Worm (Caenorhabditis elegans): ENCODE measurements around the gene pal-1.

The pal-1 gene

ce11 chrIII:4842173-4842572 is 32.8 kb upstream of the pal-1 start, which contains the start of gene clec-156:
TSS of gene clec-156 (minus strand) at chrIII:4842273.
- no peak for TF ChIP-seq klf-2 (GFP tag; conservative IDR thresholded peaks at IDR 0.05)
- TF ChIP-seq ztf-29 (GFP tag; IDR thresholded peaks at IDR 0.05) = no peak
- TF ChIP-seq cog-1 (tag; optimal IDR thresholded peaks at IDR 0.05) = no peak
- no peak for TF ChIP-seq ref-1 (GFP tag; conservative IDR thresholded peaks at IDR 0.05)

- TF ChIP-seq med-1 (GFP tag; optimal IDR thresholded peaks at IDR 0.05; ENCODE audit: insufficient read depth) (no peak), ztf-23 (GFP tag; IDR thresholded peaks at IDR 0.05) (no peak), klf-2 (GFP tag; conservative IDR thresholded peaks at IDR 0.05) (no peak), ztf-29 (GFP tag; IDR thresholded peaks at IDR 0.05) (no peak), tab-1 (GFP tag; IDR thresholded peaks at IDR 0.05) (no peak), ref-1 (GFP tag; conservative IDR thresholded peaks at IDR 0.05) (no peak), cog-1 (tag; optimal IDR thresholded peaks at IDR 0.05) (no peak), T22C8.4 (GFP tag; IDR thresholded peaks at IDR 0.05) (no peak), flt-1 (GFP tag; IDR thresholded peaks at IDR 0.05) (no peak)
Observed at ce11 chrIII:4837429-4837828, 28.1 kb upstream of the pal-1 start, which contains the start of the genes acbp-7 and F26A1.19. TSS of gene acbp-7 (plus strand) at chrIII:4837729. TSS of gene F26A1.19 (plus strand) at chrIII:4837731.

DNA sequence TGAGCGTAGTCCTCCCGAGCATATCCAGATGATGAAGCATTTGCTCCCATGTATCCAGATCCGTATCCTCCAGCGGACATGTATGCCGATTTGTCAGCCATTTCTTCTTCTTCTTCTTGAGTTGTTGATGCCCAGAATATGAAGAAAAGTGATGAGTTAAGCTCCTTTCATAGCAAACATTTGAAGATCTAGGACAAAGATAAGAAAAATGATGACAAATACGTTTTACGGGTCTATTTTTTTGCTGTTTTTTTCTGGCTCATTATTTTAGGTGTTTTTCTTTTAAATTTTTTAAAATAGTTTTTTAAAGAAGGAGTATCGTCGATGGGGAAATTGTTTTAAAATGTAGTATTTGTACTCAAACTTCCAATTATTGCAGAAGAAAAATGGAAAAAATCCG is 20.8 kb upstream of the pal-1 start, which contains the start of gene nspd-9:
Gene nspd-9, minus strand, starts transcription at position 101 of the 400 bp plus-strand sequence.
- TF ChIP-seq T22C8.4 (GFP tag; IDR thresholded peaks at IDR 0.05) (no peak), ztf-29 (GFP tag; IDR thresholded peaks at IDR 0.05) (no peak), ztf-23 (GFP tag; IDR thresholded peaks at IDR 0.05) (no peak), flt-1 (GFP tag; IDR thresholded peaks at IDR 0.05) (no peak)

DNA sequence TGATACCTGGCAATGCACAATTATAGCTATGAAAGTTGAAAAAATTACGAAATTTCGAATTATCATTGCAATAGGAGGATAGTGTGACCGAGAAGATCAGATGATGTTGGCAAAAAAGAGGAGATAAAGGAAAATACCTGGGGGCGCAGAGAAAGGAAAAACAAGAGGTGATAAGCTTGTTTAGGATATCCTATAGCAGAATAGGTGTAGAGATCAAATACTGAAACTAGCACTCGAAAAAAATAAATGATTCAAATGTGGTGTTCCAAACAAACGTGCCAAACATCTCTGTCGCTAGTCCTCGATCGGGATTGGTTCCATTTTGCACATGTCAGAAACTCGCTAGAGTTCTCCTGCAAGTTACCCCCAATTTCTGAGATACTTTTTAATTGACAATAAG is 20.1 kb upstream of the pal-1 start, which contains the start of gene F26A1.9:
Gene F26A1.9, minus strand, starts transcription at position 101 of the 400 bp plus-strand sequence.
- no peak for TF ChIP-seq ref-1 (GFP tag; conservative IDR thresholded peaks at IDR 0.05)
- TF ChIP-seq ztf-23 (GFP tag; IDR thresholded peaks at IDR 0.05) = no peak
- TF ChIP-seq klf-2 (GFP tag; conservative IDR thresholded peaks at IDR 0.05) = no peak
- no peak for TF ChIP-seq T22C8.4 (GFP tag; IDR thresholded peaks at IDR 0.05)
- no peak for TF ChIP-seq flt-1 (GFP tag; IDR thresholded peaks at IDR 0.05)

ce11 chrIII:4826606-4827005 is 17.2 kb upstream of the pal-1 start, which contains the start of gene F26A1.3:
TSS of gene F26A1.3 (plus strand) at chrIII:4826906.
- no peak for TF ChIP-seq flt-1 (GFP tag; IDR thresholded peaks at IDR 0.05)
- no peak for TF ChIP-seq med-1 (GFP tag; optimal IDR thresholded peaks at IDR 0.05; ENCODE audit: insufficient read depth)
- no peak for TF ChIP-seq ztf-23 (GFP tag; IDR thresholded peaks at IDR 0.05)
- no peak for TF ChIP-seq cog-1 (tag; optimal IDR thresholded peaks at IDR 0.05)
- no peak for TF ChIP-seq ref-1 (GFP tag; conservative IDR thresholded peaks at IDR 0.05)
- TF ChIP-seq T22C8.4 (GFP tag; IDR thresholded peaks at IDR 0.05) = no peak
- no peak for TF ChIP-seq ztf-29 (GFP tag; IDR thresholded peaks at IDR 0.05)
- TF ChIP-seq tab-1 (GFP tag; IDR thresholded peaks at IDR 0.05) = no peak

- TF ChIP-seq tab-1 (GFP tag; IDR thresholded peaks at IDR 0.05) (no peak), ztf-23 (GFP tag; IDR thresholded peaks at IDR 0.05) (no peak), flt-1 (GFP tag; IDR thresholded peaks at IDR 0.05) (no peak), med-1 (GFP tag; optimal IDR thresholded peaks at IDR 0.05; ENCODE audit: insufficient read depth) (no peak), ref-1 (GFP tag; conservative IDR thresholded peaks at IDR 0.05) (no peak), klf-2 (GFP tag; conservative IDR thresholded peaks at IDR 0.05) (no peak), T22C8.4 (GFP tag; IDR thresholded peaks at IDR 0.05) (no peak), cog-1 (tag; optimal IDR thresholded peaks at IDR 0.05) (no peak), ztf-29 (GFP tag; IDR thresholded peaks at IDR 0.05) (no peak)
Observed at ce11 chrIII:4822140-4822539, 12.8 kb upstream of the pal-1 start, which contains the start of gene F26A1.8. TSS of gene F26A1.8 (minus strand) at chrIII:4822240.

- TF ChIP-seq ztf-29 (GFP tag; IDR thresholded peaks at IDR 0.05) (no peak), cog-1 (tag; optimal IDR thresholded peaks at IDR 0.05) (no peak), med-1 (GFP tag; optimal IDR thresholded peaks at IDR 0.05; ENCODE audit: insufficient read depth) (no peak), tab-1 (GFP tag; IDR thresholded peaks at IDR 0.05) (no peak), T22C8.4 (GFP tag; IDR thresholded peaks at IDR 0.05) (no peak), flt-1 (GFP tag; IDR thresholded peaks at IDR 0.05) (no peak), ztf-23 (GFP tag; IDR thresholded peaks at IDR 0.05) (no peak), ref-1 (GFP tag; conservative IDR thresholded peaks at IDR 0.05) (no peak), klf-2 (GFP tag; conservative IDR thresholded peaks at IDR 0.05) (no peak)
Observed at ce11 chrIII:4819843-4820242, 10.5 kb upstream of the pal-1 start, which contains the start of gene F26A1.7. TSS of gene F26A1.7 (minus strand) at chrIII:4819943.

- TF ChIP-seq cog-1 (tag; optimal IDR thresholded peaks at IDR 0.05) = no peak
- no peak for TF ChIP-seq tab-1 (GFP tag; IDR thresholded peaks at IDR 0.05)
- no peak for TF ChIP-seq ztf-29 (GFP tag; IDR thresholded peaks at IDR 0.05)
Observed at ce11 chrIII:4817240-4817639, 7.9 kb upstream of the pal-1 start, which contains the start of gene F26A1.4. TSS of gene F26A1.4 (plus strand) at chrIII:4817540.

DNA sequence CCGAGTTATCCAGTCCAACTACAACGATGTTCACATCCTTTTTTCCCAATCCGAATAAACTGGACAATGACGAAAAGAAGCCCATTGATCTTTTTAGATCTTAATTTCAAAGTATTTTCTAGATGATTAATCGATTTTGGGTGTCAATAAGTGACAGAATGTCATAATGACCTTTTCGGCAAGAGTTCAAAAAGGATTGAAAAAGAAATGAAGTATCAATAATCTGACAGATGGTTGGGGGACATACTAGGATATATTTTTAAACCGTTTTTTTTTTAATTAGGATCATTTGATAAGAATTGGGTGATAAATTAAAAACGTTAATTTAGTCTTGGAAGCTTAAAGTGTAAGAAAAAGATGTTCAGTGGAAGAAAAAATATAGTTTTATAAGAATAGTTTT is 5.4 kb upstream of the pal-1 start, which contains the start of gene arl-6:
Gene arl-6, minus strand, starts transcription at position 101 of the 400 bp plus-strand sequence.
- TF ChIP-seq T22C8.4 (GFP tag; IDR thresholded peaks at IDR 0.05) (no peak), flt-1 (GFP tag; IDR thresholded peaks at IDR 0.05) (no peak), cog-1 (tag; optimal IDR thresholded peaks at IDR 0.05) (no peak), tab-1 (GFP tag; IDR thresholded peaks at IDR 0.05) (no peak), ref-1 (GFP tag; conservative IDR thresholded peaks at IDR 0.05) (no peak), ztf-23 (GFP tag; IDR thresholded peaks at IDR 0.05) (no peak), ztf-29 (GFP tag; IDR thresholded peaks at IDR 0.05) (no peak), klf-2 (GFP tag; conservative IDR thresholded peaks at IDR 0.05) (no peak), med-1 (GFP tag; optimal IDR thresholded peaks at IDR 0.05; ENCODE audit: insufficient read depth) (no peak)

ce11 chrIII:4811195-4811594 is 1.8 kb upstream of the pal-1 start, which contains the start of gene C38D4.7:
TSS of gene C38D4.7 (minus strand) at chrIII:4811295.
- no peak for TF ChIP-seq T22C8.4 (GFP tag; IDR thresholded peaks at IDR 0.05)

All from whole organism, midembryonic.